Worm (Caenorhabditis elegans) whole organism, L2 larva: Measurements from ENCODE around the gene lron-7.

Source experiments
- R02D3.7 ChIP-seq: fragments of 150-350 bp; optimal IDR thresholded peaks from 2 replicates; lab custom pipeline; 2014; ENCODE audit warnings: missing biosample characterization, missing genetic modification characterization
- Y55F3AM.14 ChIP-seq: fragments of 200-800 bp; sonication (Bioruptor generic); optimal IDR thresholded peaks from 2 replicates; lab custom pipeline; 2018; ENCODE audit warnings: mild to moderate bottlenecking, missing genetic modification characterization, missing compliant biosample characterization
- ZK546.5 ChIP-seq: sonication (generic microtip); optimal IDR thresholded peaks from 2 replicates; lab custom pipeline; 2017; ENCODE audit warnings: missing biosample characterization, missing genetic modification characterization
- ama-1 ChIP-seq: fragments of 150-350 bp; optimal IDR thresholded peaks from 2 replicates; lab custom pipeline; 2018; ENCODE audit warnings: inconsistent platforms
- ceh-82 ChIP-seq: fragments of 150-350 bp; optimal IDR thresholded peaks from 2 replicates; lab custom pipeline; 2014; ENCODE audit warnings: missing biosample characterization, missing genetic modification characterization
- nhr-12 ChIP-seq: fragments of 150-350 bp; optimal IDR thresholded peaks from 2 replicates; lab custom pipeline; 2014; ENCODE audit warnings: missing biosample characterization, missing genetic modification characterization
- nhr-25 ChIP-seq: fragments of 150-350 bp; sonication (generic microtip); optimal IDR thresholded peaks from 3 replicates; lab custom pipeline; 2014; ENCODE audit warnings: missing biosample characterization, missing genetic modification characterization
- sem-4 ChIP-seq: fragments of 150-350 bp; optimal IDR thresholded peaks from 2 replicates; lab custom pipeline; 2014; ENCODE audit warnings: missing biosample characterization, missing genetic modification reagents, missing genetic modification characterization
- snpc-4 ChIP-seq: fragments of 150-350 bp; optimal IDR thresholded peaks from 2 replicates; lab custom pipeline; 2014; ENCODE audit warnings: missing biosample characterization, missing genetic modification characterization
- unc-62 ChIP-seq: fragments of 150-350 bp; optimal IDR thresholded peaks from 2 replicates; lab custom pipeline; 2014; ENCODE audit warnings: missing biosample characterization, missing genetic modification reagents, missing genetic modification characterization

DNA sequence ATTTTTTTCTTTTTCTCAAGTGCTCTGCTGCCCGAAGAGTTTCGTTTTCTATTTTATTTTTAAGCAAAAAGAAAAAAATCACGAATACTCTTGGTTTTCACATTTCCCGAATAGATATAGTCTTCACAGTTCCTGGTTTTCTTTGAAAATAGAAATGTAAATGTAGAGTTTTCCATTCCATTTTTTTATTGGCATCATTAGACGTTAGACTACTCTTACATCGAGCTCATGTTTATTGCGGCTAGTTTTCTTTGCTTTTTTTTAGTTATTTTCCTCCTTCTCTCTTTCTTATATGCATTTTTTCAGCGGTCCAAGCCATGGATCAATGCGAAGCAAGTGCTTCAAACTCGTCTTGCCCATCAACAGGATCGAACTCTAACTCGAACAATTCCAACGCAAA, 26.6 kb upstream of the lron-7 start, which contains the start of gene F46H5.2:
- no peak for TF ChIP-seq unc-62
- TF ChIP-seq ama-1 (lab: Kevin White, UChicago) = no peak
- TF ChIP-seq R02D3.7 (tag; lab: Kevin White, UChicago) = no peak
- TF ChIP-seq snpc-4 (tag; lab: Kevin White, UChicago) = no peak
- TF ChIP-seq sem-4 (tag; lab: Kevin White, UChicago) = no peak
- TF ChIP-seq Y55F3AM.14 (GFP tag; lab: Kevin White, UChicago) = no peak
- TF ChIP-seq nhr-25 (tag; lab: Kevin White, UChicago) = no peak
- no peak for TF ChIP-seq ceh-82
- TF ChIP-seq ZK546.5 (tag; lab: Kevin White, UChicago) = no peak
- no peak for TF ChIP-seq nhr-12 (tag; lab: Kevin White, UChicago)
